Fruit fly (Drosophila melanogaster) Kc167 (cell line): Measurements from ENCODE around the gene CG14075.

Experiments used
- Myc ChIP-seq: fragments of >200 bp; optimal IDR thresholded peaks from 2 replicates; lab custom pipeline; 2017; ENCODE audit warnings: missing external identifiers
- Sin3A ChIP-seq: fragments of >200 bp; optimal IDR thresholded peaks from 2 replicates; lab custom pipeline; 2018; ENCODE audit warnings: missing external identifiers
- h ChIP-seq: fragments of >200 bp; optimal IDR thresholded peaks from 3 replicates; lab custom pipeline; 2018; ENCODE audit warnings: missing external identifiers
- insv ChIP-seq: fragments of >200 bp; optimal IDR thresholded peaks from 3 replicates; lab custom pipeline; 2018; ENCODE audit warnings: missing external identifiers
- psq ChIP-seq: fragments of >200 bp; optimal IDR thresholded peaks from 2 replicates; lab custom pipeline; 2017; ENCODE audit warnings: missing external identifiers
- ttk ChIP-seq: sonication (Bioruptor generic); optimal IDR thresholded peaks from 2 replicates; lab custom pipeline; 2017; ENCODE audit warnings: missing external identifiers

The CG14075 gene

DNA sequence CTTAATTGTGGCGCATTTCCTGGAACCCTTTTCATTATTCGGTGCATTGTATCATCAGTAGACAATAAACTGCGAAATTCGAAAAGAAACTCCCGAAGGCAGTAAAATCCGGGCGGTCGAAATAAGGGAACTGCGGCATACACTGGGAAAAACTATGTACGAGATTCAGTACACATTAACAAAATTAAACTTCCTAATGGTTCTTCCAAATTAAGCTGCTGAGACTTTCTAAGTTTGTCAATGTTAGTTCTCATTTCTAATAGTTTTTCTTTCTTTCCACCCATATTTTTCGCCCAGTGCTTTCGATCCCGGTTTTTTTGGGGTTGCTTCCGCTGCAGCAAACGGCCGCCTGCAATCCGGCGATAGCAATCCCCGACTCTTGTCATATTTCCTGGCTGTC lies 40.0 kb downstream of the CG14075 start:
- TF ChIP-seq psq (no peak), Myc (lab: Kevin White, UChicago) (no peak), ttk (lab: Kevin White, UChicago) (no peak), h (lab: Kevin White, UChicago) (no peak), insv (no peak), Sin3A (lab: Kevin White, UChicago) (no peak)

DNA sequence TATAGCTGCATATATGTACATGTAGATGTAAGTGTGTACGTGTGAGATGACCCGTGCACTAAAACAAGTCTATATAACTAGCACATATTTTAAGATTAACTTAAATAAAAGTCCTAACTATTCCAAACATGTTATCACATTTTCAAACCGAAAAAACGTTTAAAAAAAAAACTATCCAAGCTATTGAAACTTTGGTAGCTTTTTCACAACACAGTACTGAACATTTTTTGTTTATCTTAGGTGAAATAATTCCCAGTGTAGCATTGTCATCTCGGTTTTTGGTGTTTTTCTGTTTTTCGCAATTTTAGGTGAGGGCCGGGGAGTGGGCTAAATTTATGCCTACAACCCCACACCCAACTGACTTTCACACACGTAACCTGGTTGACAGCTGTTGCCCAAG lies 42.4 kb downstream of the CG14075 start:
- no peak for TF ChIP-seq Myc (lab: Kevin White, UChicago)
- no peak for TF ChIP-seq psq
- TF ChIP-seq h (lab: Kevin White, UChicago): no peak
- TF ChIP-seq ttk (lab: Kevin White, UChicago): no peak
- no peak for TF ChIP-seq insv
- no peak for TF ChIP-seq Sin3A (lab: Kevin White, UChicago)

DNA sequence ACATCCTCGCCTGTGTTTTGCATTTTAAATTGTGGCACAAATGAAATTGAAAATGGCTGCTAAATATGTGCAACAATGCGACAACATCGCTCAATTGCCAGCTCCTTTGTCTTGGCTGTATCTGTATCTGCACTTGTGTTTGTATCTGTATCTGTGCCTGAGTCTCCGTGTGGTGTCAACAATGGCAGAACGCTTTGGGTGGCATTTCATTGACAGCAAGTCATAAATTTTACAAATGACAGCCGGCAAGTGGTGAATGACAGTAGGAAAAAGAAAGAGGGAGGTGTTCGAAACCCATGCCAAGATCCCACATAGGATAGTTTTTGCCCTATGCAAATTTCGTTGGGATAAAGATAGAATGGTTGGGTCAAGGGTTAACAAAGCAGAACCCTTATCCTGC lies 47.1 kb downstream of the CG14075 start:
- TF ChIP-seq ttk (lab: Kevin White, UChicago) (no peak), Sin3A (lab: Kevin White, UChicago) (no peak), insv (no peak), psq (no peak), h (lab: Kevin White, UChicago) (no peak), Myc (lab: Kevin White, UChicago) (no peak)

DNA sequence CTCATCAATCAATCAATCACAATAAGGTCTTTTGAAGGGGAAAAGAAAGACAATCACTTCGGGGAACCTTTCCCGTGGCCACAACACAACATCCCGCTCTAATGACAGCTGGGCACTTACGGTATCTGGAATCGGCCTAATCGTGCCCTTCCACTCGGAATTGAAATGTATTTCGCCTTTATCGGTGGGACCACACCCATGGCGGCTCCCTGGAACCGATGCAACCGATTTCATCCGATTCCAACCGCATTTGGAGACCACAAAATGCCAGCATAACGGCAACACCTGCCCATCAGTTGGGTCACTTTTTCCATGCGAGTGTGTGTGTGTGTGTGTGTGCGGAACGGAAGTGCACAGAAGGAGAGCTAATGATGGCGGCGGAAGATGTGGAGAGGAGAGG lies 47.9 kb downstream of the CG14075 start:
- TF ChIP-seq insv (no peak), psq (no peak), Sin3A (lab: Kevin White, UChicago) (no peak), ttk (lab: Kevin White, UChicago) (no peak), h (lab: Kevin White, UChicago) (no peak), Myc (lab: Kevin White, UChicago) (no peak)

DNA sequence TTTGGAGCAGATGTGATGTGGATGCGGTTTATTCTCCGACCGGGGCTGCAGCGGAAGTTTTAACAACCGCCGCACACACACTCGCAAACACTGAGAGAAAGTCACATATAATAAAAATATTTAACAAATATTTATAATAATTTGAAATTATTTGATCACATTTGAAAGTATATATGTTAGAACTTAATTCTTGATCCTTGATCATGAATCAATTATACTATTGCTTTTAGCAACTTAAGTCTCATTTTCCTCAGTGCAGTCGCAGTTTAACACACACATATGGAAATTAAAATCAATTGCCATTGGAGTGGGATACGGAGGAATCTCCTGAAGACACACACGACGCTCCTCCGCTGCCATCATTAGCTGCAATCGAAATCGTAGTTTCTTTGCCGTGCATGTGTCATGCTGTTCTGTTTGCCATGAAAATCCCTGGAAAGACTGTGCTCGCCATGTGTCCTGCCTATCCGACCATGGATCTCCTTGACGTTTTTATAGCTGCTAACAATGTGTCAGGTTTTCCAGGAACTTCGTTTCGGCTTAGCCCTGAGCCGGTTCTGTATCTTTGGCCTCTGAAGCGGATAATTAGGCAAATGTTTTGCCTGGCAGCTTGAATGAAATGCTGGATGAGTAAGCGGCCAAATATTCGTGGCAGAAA lies 48.5 kb downstream of the CG14075 start:
- TF ChIP-seq ttk (lab: Kevin White, UChicago) (no peak), psq (no peak), insv (no peak), h (lab: Kevin White, UChicago) (no peak), Sin3A (lab: Kevin White, UChicago) (no peak), Myc (lab: Kevin White, UChicago) (no peak)
